Fruit fly (Drosophila melanogaster): ENCODE data around the gene Bgb.

DNA sequence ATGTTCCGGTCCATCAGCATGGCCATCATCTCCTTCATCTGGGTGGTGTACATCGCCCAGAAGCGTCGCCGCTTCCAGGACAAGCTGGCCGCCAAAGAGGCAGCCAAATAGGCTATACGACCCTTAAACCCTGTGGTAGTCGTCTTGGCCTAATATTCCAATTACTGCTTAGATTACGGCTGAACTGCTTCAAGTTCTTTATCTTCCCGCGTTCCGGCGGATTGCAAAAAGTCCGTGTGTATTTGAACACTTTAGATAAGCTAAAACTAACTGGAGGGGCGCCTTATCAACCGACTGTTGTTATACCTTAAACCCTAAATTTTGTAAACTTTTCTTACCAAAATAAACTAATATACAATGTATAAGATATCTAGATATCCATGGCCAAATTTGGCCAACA, 14.2 kb downstream of the Bgb start:
- TF ChIP-seq tj (GFP tag; optimal IDR thresholded peaks at IDR 0.05) (no peak), cic (GFP tag; optimal IDR thresholded peaks at IDR 0.05) (peak; percentile 30), CG5204 (GFP tag; optimal IDR thresholded peaks at IDR 0.05) (no peak), CG7101 (tag; optimal IDR thresholded peaks at IDR 0.05) (no peak), CG33017 (tag; optimal IDR thresholded peaks at IDR 0.05) (no peak), pad (GFP tag; optimal IDR thresholded peaks at IDR 0.05) (no peak), kay (GFP tag; ENCODE audit: borderline replicate concordance) (no peak), CG1620 (GFP tag; optimal IDR thresholded peaks at IDR 0.05) (no peak), CG12768 (GFP tag; optimal IDR thresholded peaks at IDR 0.05) (no peak)

Data from whole organism, adult.